Fruit fly (Drosophila melanogaster) whole organism, adult: Measurements from ENCODE around the gene Nup358.

Experiments
- CG12768 ChIP-seq: fragments of 200-800 bp; sonication (Bioruptor generic); optimal IDR thresholded peaks from 2 replicates; lab custom pipeline; 2017; ENCODE audit warnings: missing biosample characterization, missing genetic modification characterization, mild to moderate bottlenecking, moderate library complexity, missing genetic modification reagents
- Clk ChIP-seq: fragments of 200-800 bp; sonication (Bioruptor generic); optimal IDR thresholded peaks from 2 replicates; lab custom pipeline; 2017; ENCODE audit warnings: missing biosample characterization, missing genetic modification characterization
- bab1 ChIP-seq: fragments of 200-800 bp; sonication (Bioruptor generic); optimal IDR thresholded peaks from 3 replicates; lab custom pipeline; 2019; ENCODE audit warnings: missing biosample characterization, mild to moderate bottlenecking, missing genetic modification characterization, moderate library complexity
- cic ChIP-seq: fragments of 200-800 bp; sonication (Bioruptor generic); optimal IDR thresholded peaks from 2 replicates; lab custom pipeline; 2017; ENCODE audit warnings: missing biosample characterization, mild to moderate bottlenecking, missing genetic modification characterization, moderate library complexity
- cnc ChIP-seq, 2 experiments: fragments of >200 bp; optimal IDR thresholded peaks; 2 replicates each; lab custom pipeline; 2017
- toe ChIP-seq: fragments of 200-800 bp; sonication (Bioruptor generic); optimal IDR thresholded peaks from 2 replicates; lab custom pipeline; 2016; ENCODE audit warnings: missing biosample characterization, missing genetic modification characterization

dm6 chr3R:25300575-25300974, 51.4 kb downstream of the Nup358 start, which contains the start of gene CG13659:
- TF ChIP-seq toe (GFP tag; lab: Kevin White, UChicago) (no peak), cnc (optimal IDR thresholded peaks at IDR 0.05; lab: Kevin White, UChicago) (no peak), Clk (GFP tag; lab: Kevin White, UChicago) (no peak), bab1 (no peak), cic (GFP tag; lab: Kevin White, UChicago) (no peak), CG12768 (GFP tag; lab: Kevin White, UChicago) (no peak)
